Fruit fly (Drosophila melanogaster): ENCODE results near the gene jar.
A peak's percentile ranks its signal among the peaks of the same experiment; 100 is the strongest.

DNA sequence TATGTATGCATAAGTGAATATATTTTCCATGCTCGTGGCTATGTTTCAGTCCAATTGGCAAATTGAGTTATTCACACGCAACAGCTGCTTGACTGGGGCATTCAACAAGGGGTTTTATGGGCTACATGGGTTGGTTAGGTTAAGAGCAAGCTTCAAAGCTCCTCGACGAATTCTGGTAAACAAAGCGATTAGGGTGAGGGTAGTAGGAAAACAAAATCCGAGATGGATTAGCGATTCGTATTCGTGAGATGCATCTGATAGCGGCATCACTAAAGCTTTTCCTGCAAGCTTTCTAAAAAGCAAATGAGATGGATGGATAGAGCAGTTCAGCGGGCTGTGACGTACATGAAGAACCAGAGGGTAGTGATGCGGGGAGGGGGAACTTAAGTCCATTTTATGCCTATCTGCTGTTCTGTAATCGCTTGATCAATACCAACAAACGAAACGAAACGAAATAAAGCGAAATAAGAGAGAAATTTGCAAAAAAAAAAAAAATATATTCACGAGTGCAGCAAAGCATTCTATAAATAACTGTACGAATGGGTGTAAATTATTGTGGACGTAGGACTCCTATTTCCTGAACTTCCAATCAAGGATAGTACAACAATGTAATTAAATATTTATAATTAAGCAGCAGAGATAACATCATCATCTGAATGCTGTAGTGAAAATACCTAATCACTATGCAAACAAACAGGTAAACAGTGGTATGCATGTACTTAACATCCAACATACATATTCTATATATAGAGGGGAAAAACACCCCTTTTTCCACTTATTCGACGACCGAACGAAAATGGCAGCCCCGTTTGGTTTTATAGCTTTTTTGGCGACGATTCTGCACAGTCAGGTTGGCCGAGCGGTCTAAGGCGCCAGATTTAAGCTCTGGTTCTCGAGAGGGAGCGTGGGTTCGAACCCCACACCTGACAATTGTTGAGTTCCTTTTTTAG, 6.3 kb downstream of the jar start:
- TF ChIP-seq CG6854 (GFP tag; optimal IDR thresholded peaks at IDR 0.05) (no peak), Eip75B (GFP tag; optimal IDR thresholded peaks at IDR 0.05) (no peak), net (GFP tag; optimal IDR thresholded peaks at IDR 0.05) (no peak), CG11902 (GFP tag; optimal IDR thresholded peaks at IDR 0.05) (no peak), Blimp-1 (GFP tag; optimal IDR thresholded peaks at IDR 0.05) (no peak), CG3919 (GFP tag; optimal IDR thresholded peaks at IDR 0.05) (peak; percentile 4), CG9139 (GFP tag; optimal IDR thresholded peaks at IDR 0.05) (no peak), CG15336 (GFP tag; IDR thresholded peaks at IDR 0.05) (0 out of 2 replicates have a peak, but pooled peaks have one; percentile 0), Hr39 (GFP tag; optimal IDR thresholded peaks at IDR 0.05) (no peak)
